Fruit fly (Drosophila melanogaster) ovary, adult (tissue): ENCODE data around the gene CG42811.

ENCODE experiments used
- CG17801 ChIP-seq: fragments of 200-800 bp; optimal IDR thresholded peaks from 2 replicates; lab custom pipeline; 2019; ENCODE audit warnings: missing biosample characterization, mild to moderate bottlenecking, missing genetic modification characterization, moderate library complexity; ENCODE audit not compliant: partially characterized antibody

The CG42811 gene

dm6 chr3R:24357698-24358097 is 9.3 kb downstream of the CG42811 start, which contains the start of gene Golgin84:
Golgin84 (minus strand) TSS chr3R:24357938.
- no peak for TF ChIP-seq CG17801

- no peak for TF ChIP-seq CG17801
These were observed 13.6 kb downstream of the CG42811 start for dm6 chr3R:24353448-24353847.

DNA sequence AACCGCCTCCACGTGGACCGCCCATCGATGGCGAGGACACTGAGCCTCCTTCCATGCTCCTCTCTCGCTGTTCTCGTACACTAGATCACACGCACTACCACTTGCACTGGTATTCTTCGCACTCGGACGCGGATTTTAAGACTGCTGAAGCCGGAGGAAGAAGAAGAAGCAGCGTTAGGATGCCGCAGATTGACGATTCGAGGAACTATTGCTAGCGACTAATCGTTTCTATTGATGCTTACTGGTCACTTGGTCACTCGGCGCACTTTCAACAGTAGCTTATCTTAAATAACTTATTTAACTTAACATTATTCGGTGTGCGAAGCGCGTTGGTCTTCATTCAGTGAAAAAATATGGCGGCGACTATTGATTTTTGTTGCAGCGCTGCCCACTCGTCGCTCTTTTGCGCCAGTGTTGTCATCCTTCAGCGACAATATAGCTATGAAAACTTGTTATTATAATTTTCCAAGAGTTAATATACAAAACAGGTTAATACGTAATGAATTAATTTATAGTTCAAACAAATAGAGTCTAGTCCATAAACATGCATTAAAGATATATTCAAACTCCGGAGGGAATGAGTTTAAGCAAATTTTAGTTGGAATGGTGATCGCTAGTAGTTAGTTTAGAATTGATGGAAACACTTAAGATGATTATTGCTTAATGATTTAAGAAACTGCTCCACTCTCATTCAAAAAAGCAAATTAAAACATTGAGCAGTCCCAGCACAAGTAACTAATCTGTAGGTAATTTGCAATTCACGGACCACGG is 18.4 kb downstream of the CG42811 start, which contains the start of the genes CG5746 and CG6454:
TSS of gene CG5746 (minus strand) at position 372 of the 771 bp plus-strand sequence.
TSS of gene CG6454 (plus strand) at position 763 of the 771 bp plus-strand sequence.
- peak; percentile 28 for TF ChIP-seq CG17801

DNA sequence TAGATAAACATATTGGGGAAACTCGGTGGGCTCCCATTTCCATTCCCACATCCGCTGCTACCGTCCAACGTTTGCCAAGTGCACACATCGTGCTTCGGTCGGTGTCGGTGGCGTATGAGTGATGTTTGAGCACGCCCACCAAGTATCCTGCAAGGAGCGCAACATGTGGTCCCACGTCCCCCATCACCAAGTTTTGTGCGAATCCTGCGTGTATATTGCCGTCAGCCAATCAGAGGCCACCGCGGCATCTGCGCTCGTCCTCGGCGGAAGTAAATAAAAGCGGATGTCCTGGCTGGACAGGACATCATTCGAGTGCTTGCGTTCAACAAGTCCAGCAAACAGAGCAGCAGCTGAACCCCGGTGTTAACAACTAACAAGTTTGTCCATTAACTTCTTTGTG is 25.8 kb downstream of the CG42811 start, which contains the start of gene Ms:
TSS of gene Ms (plus strand) at position 301 of the 400 bp plus-strand sequence.
- TF ChIP-seq CG17801 = no peak

dm6 chr3R:24336622-24337021 is 30.4 kb downstream of the CG42811 start, which contains the start of gene CG6432:
CG6432 (plus strand) TSS chr3R:24336922.
- no peak for TF ChIP-seq CG17801

dm6 chr3R:24333182-24333808 is 33.7 kb downstream of the CG42811 start, which contains the start of the genes Rrp5 and Dis3:
Rrp5 (minus strand) TSS chr3R:24333316.
Dis3 (plus strand) TSS chr3R:24333433.
- TF ChIP-seq CG17801 = no peak

dm6 chr3R:24320342-24320711 is 46.7 kb downstream of the CG42811 start:
- TF ChIP-seq CG17801 = peak; percentile 8

DNA sequence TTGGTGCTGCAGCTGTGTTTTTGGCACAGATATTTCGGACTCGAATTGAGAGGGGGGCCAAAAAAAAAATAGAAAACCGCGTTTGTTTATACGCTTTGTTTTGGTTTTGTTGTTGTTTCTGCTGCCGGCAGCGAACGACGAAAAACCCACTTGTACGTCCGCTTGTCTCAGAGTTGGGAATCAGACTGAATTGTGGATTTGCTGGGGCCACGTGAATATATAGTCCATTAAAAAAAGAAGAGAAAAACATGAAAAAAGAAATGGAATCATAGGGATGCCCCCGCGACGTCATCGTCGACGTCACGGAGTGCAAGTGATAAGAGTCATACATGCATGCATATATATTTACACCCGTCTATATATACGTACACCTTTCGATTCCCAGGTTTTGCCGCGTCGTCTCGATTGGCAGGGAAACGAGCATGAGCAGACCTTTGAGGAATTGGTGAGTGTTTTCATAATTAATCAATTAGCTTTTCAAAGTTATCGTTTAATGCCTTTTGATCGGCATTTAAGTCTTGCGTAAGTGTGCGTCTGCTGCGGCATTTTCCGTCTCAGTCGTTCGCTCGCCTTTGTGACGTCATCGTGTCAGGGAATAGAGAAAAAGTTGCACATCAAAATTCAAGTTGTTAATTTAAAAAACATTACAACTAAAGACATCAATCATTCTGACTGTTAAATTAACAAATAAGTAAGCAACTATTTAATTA is 47.2 kb downstream of the CG42811 start:
- no peak for TF ChIP-seq CG17801

- TF ChIP-seq CG17801 = no peak
These were observed 48.0 kb downstream of the CG42811 start for dm6 chr3R:24319083-24319381.

dm6 chr3R:24318217-24319082 is 48.6 kb downstream of the CG42811 start, which contains the start of the genes Nab2 and BRWD3:
Nab2 (minus strand) TSS chr3R:24318419.
BRWD3 (plus strand) TSS chr3R:24319000.
- TF ChIP-seq CG17801 = peak; percentile 17
